Worm (Caenorhabditis elegans): ENCODE measurements around the gene F15H10.10.

F15H10.10 gene

ce11 chrV:10371177-10371576 is 45.6 kb downstream of the F15H10.10 start (continued):
- no peak for TF ChIP-seq isw-1 (GFP tag; IDR thresholded peaks at IDR 0.05)
- no peak for TF ChIP-seq nhr-84 (tag; optimal IDR thresholded peaks at IDR 0.05)
- TF ChIP-seq elt-3 (tag; optimal IDR thresholded peaks at IDR 0.05): peak in 2 of 6 experiments; percentile 31 to 37
- TF ChIP-seq jun-1 (tag; optimal IDR thresholded peaks at IDR 0.05): no peak
- TF ChIP-seq nhr-20 (tag; optimal IDR thresholded peaks at IDR 0.05): peak; percentile 72
- peak in 1 of 2 experiments; percentile 23 for TF ChIP-seq mdl-1 (tag; optimal IDR thresholded peaks at IDR 0.05)
- TF ChIP-seq mep-1 (tag; optimal IDR thresholded peaks at IDR 0.05): no peak
- peak in 1 of 2 experiments; percentile 73 for TF ChIP-seq lin-35 (GFP tag; optimal IDR thresholded peaks at IDR 0.05)
- peak; percentile 5 for TF ChIP-seq C16A3.4 (tag; optimal IDR thresholded peaks at IDR 0.05)
- TF ChIP-seq F16B12.6 (tag; optimal IDR thresholded peaks at IDR 0.05): no peak
- TF ChIP-seq Y116A8C.19 (tag; optimal IDR thresholded peaks at IDR 0.05; ENCODE audit: borderline replicate concordance): no peak
- TF ChIP-seq sup-37 (GFP tag; optimal IDR thresholded peaks at IDR 0.05): no peak
- TF ChIP-seq lin-14 (GFP tag; optimal IDR thresholded peaks at IDR 0.05): peak; percentile 68
- no peak for TF ChIP-seq nhr-77 (tag; optimal IDR thresholded peaks at IDR 0.05)
- TF ChIP-seq nhr-47 (tag; optimal IDR thresholded peaks at IDR 0.05): no peak
- no peak for TF ChIP-seq unc-62 (GFP tag; optimal IDR thresholded peaks at IDR 0.05)
- TF ChIP-seq nhr-71 (tag; optimal IDR thresholded peaks at IDR 0.05): peak; percentile 49
- no peak for TF ChIP-seq rnt-1 (tag; optimal IDR thresholded peaks at IDR 0.05)
- no peak for TF ChIP-seq unc-130 (tag; optimal IDR thresholded peaks at IDR 0.05)
- TF ChIP-seq C04F5.9 (tag; optimal IDR thresholded peaks at IDR 0.05): no peak
- TF ChIP-seq nhr-237 (tag; optimal IDR thresholded peaks at IDR 0.05): no peak
- TF ChIP-seq lin-39 (tag; optimal IDR thresholded peaks at IDR 0.05): no peak
- no peak for TF ChIP-seq efl-3 (GFP tag; optimal IDR thresholded peaks at IDR 0.05)
- no peak for TF ChIP-seq nhr-76 (tag; optimal IDR thresholded peaks at IDR 0.05)
- no peak for TF ChIP-seq ceh-63 (GFP tag; optimal IDR thresholded peaks at IDR 0.05)
- TF ChIP-seq nhr-85 (tag): peak; percentile 76
- TF ChIP-seq lin-13 (GFP tag; optimal IDR thresholded peaks at IDR 0.05): no peak
- TF ChIP-seq ceh-82 (tag; optimal IDR thresholded peaks at IDR 0.05): no peak
- no peak for TF ChIP-seq nhr-11 (tag; optimal IDR thresholded peaks at IDR 0.05)
- TF ChIP-seq elt-2 (tag; optimal IDR thresholded peaks at IDR 0.05): peak; percentile 76
- TF ChIP-seq mef-2 (tag; optimal IDR thresholded peaks at IDR 0.05): no peak
- TF ChIP-seq nhr-28 (tag; optimal IDR thresholded peaks at IDR 0.05): no peak
- TF ChIP-seq ztf-11 (tag; optimal IDR thresholded peaks at IDR 0.05): no peak
- no peak for TF ChIP-seq efl-1 (optimal IDR thresholded peaks at IDR 0.05)
- TF ChIP-seq efl-1 (GFP tag; optimal IDR thresholded peaks at IDR 0.05 in 1 of 2): peak in 1 of 2 experiments; percentile 59

DNA sequence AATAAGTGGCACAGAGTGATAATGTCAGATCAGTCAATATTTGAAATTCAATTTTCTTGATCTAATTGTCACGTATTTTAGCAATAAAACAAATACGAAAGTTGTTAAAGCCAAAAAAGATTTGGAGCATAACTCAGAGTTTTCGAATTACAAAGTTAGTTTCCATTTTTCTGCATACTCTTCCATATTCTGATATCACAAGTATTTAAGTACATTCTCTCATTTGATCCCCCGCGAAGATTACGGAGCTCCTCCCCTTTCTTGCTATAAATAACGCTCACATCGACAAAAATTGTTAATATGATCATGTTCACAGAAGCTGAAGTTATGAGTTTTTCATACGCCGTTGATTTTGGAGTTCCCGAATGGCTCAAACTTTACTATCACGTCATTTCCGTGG is 48.6 kb downstream of the F15H10.10 start, which contains the start of gene sri-20:
TSS of gene sri-20 (plus strand) at position 301 of the 400 bp plus-strand sequence.
- TF ChIP-seq elt-2 (tag; optimal IDR thresholded peaks at IDR 0.05) (no peak), efl-1 (optimal IDR thresholded peaks at IDR 0.05) (no peak), efl-1 (GFP tag; optimal IDR thresholded peaks at IDR 0.05 in 1 of 2) (peak in 1 of 2 experiments; percentile 75)
